Worm (Caenorhabditis elegans) whole organism, L4/young adult: ENCODE results near the gene F23F1.6.

Experiments
- W03F9.2 ChIP-seq: fragments of 150-350 bp; optimal IDR thresholded peaks from 2 replicates; lab custom pipeline; 2014; ENCODE audit warnings: missing biosample characterization, missing genetic modification characterization
- dao-5 ChIP-seq: sonication (generic microtip); optimal IDR thresholded peaks from 2 replicates; lab custom pipeline; 2016; ENCODE audit warnings: missing genotype, missing genetic modification characterization, moderate library complexity, missing compliant biosample characterization
- him-1 ChIP-seq: sonication (generic microtip); optimal IDR thresholded peaks from 2 replicates; lab custom pipeline; 2016; ENCODE audit warnings: missing genotype, missing genetic modification reagents, missing genetic modification characterization, missing compliant biosample characterization

Gene F23F1.6

ce11 chrII:37213-37612 lies at the start of gene F23F1.6:
Gene F23F1.6 (minus strand): TSS chrII:37313.
- TF ChIP-seq dao-5 (no peak), him-1 (no peak), W03F9.2 (no peak)

ce11 chrII:86794-87193 lies 49.7 kb upstream of the F23F1.6 start:
- TF ChIP-seq dao-5 (no peak), W03F9.2 (no peak), him-1 (no peak)

ce11 chrII:84134-84533 lies 47.0 kb upstream of the F23F1.6 start, which contains the start of gene C50D2.6:
Gene C50D2.6 (plus strand): TSS chrII:84434.
- TF ChIP-seq dao-5: no peak
- TF ChIP-seq W03F9.2: no peak
- TF ChIP-seq him-1: no peak

- TF ChIP-seq dao-5: no peak
These were observed 42.1 kb upstream of the F23F1.6 start, which contains the start of gene C23H3.9 for ce11 chrII:79166-79565. Gene C23H3.9 (minus strand): TSS chrII:79266.

ce11 chrII:76662-77061 lies 39.5 kb upstream of the F23F1.6 start:
- TF ChIP-seq W03F9.2: no peak
- no peak for TF ChIP-seq him-1
- no peak for TF ChIP-seq dao-5

ce11 chrII:75831-76230 lies 38.7 kb upstream of the F23F1.6 start:
- TF ChIP-seq dao-5 (no peak), him-1 (no peak), W03F9.2 (no peak)

- no peak for TF ChIP-seq W03F9.2
- no peak for TF ChIP-seq him-1
- TF ChIP-seq dao-5: no peak
These were observed 36.8 kb upstream of the F23F1.6 start for ce11 chrII:73892-74291.

ce11 chrII:73329-73728 lies 36.2 kb upstream of the F23F1.6 start:
- TF ChIP-seq W03F9.2 (no peak), dao-5 (no peak), him-1 (no peak)

ce11 chrII:69354-69753 lies 32.2 kb upstream of the F23F1.6 start, which contains the start of gene egl-26:
Gene egl-26 (plus strand): TSS chrII:69654.
- TF ChIP-seq him-1 (no peak), W03F9.2 (no peak), dao-5 (no peak)

- TF ChIP-seq him-1 (no peak), dao-5 (no peak)
These were observed 31.6 kb upstream of the F23F1.6 start for ce11 chrII:68757-69156.

- TF ChIP-seq him-1 (no peak), W03F9.2 (no peak), dao-5 (no peak)
These were observed 30.6 kb upstream of the F23F1.6 start for ce11 chrII:67663-68062.

- TF ChIP-seq dao-5: no peak
- TF ChIP-seq W03F9.2: no peak
- TF ChIP-seq him-1: no peak
These were observed 29.2 kb upstream of the F23F1.6 start for ce11 chrII:66322-66721.

ce11 chrII:65484-65883 lies 28.4 kb upstream of the F23F1.6 start:
- no peak for TF ChIP-seq dao-5
- no peak for TF ChIP-seq W03F9.2
- TF ChIP-seq him-1: no peak

ce11 chrII:61013-61412 lies 23.9 kb upstream of the F23F1.6 start, which contains the start of gene C23H3.2:
Gene C23H3.2 (plus strand): TSS chrII:61313.
- no peak for TF ChIP-seq him-1
- TF ChIP-seq dao-5: no peak
- no peak for TF ChIP-seq W03F9.2

- TF ChIP-seq him-1 (no peak), W03F9.2 (no peak), dao-5 (no peak)
These were observed 22.9 kb upstream of the F23F1.6 start for ce11 chrII:60049-60448.

- TF ChIP-seq W03F9.2 (no peak), him-1 (no peak), dao-5 (no peak)
These were observed 20.8 kb upstream of the F23F1.6 start for ce11 chrII:57873-58272.

- no peak for TF ChIP-seq dao-5
- no peak for TF ChIP-seq him-1
- no peak for TF ChIP-seq W03F9.2
These were observed 20.3 kb upstream of the F23F1.6 start, which contains the start of gene ascc-1 for ce11 chrII:57370-57769. Gene ascc-1 (plus strand): TSS chrII:57670.

ce11 chrII:55204-55603 lies 18.1 kb upstream of the F23F1.6 start, which contains the start of gene tre-5:
Gene tre-5 (minus strand): TSS chrII:55304.
- TF ChIP-seq W03F9.2 (no peak), him-1 (no peak), dao-5 (no peak)
